Worm (Caenorhabditis elegans): ENCODE results near the gene sqst-1.

The sqst-1 gene

DNA sequence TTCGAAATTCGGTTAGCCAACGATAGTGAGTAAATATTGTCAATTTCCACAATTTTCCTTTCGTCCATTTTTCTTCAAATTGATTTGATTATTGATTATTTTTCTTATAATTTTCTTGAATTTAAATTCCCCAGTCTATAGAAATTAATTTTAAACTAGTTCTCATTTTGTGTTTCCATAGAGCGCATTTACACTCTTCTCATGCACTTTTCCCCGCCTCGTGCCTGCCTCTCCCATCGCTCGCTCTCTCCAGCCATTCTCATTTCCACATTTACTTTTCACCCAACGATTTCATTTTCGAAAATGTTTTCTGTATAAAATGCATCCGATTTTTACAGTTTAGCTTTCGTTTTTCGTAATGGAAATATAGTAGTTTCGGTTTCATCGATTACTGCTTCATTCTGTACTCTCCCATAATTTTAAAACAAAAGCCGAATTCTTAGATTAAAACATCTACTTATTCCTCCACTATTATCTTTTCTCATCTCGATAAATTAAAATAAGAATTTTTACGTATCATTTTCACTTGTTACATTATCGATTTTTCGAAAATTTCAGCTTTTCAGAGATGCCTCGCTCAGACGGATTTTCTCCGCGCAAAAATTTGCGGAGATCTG, 44.9 kb downstream of the sqst-1 start, which contains the start of gene lex-1 (continued):
- TF ChIP-seq ceh-63 (GFP tag; optimal IDR thresholded peaks at IDR 0.05), result no peak
- no peak for TF ChIP-seq fkh-4 (tag; optimal IDR thresholded peaks at IDR 0.05; ENCODE audit: borderline replicate concordance)
- no peak for TF ChIP-seq lin-39 (tag; optimal IDR thresholded peaks at IDR 0.05)
- TF ChIP-seq unc-62 (GFP tag; optimal IDR thresholded peaks at IDR 0.05), result no peak
- no peak for TF ChIP-seq alr-1 (tag; optimal IDR thresholded peaks at IDR 0.05; ENCODE audit: borderline replicate concordance)
- TF ChIP-seq dsc-1 (tag; optimal IDR thresholded peaks at IDR 0.05), result no peak
- TF ChIP-seq nhr-84 (tag; optimal IDR thresholded peaks at IDR 0.05), result no peak
- TF ChIP-seq snpc-4 (tag; optimal IDR thresholded peaks at IDR 0.05), result no peak
- TF ChIP-seq unc-86 (tag; optimal IDR thresholded peaks at IDR 0.05), result no peak
- peak; percentile 71 for TF ChIP-seq lin-15B (tag; optimal IDR thresholded peaks at IDR 0.05)
- TF ChIP-seq lsy-2 (tag; optimal IDR thresholded peaks at IDR 0.05), result peak; percentile 29 to 72
- peak; percentile 40 for TF ChIP-seq lin-14 (GFP tag; optimal IDR thresholded peaks at IDR 0.05)
- peak; percentile 3 for TF ChIP-seq swsn-7 (tag; optimal IDR thresholded peaks at IDR 0.05)
- TF ChIP-seq unc-98 (GFP tag; IDR thresholded peaks at IDR 0.05), result no peak
- TF ChIP-seq nhr-19 (GFP tag; conservative IDR thresholded peaks at IDR 0.05), result no peak
- TF ChIP-seq nhr-77 (tag; optimal IDR thresholded peaks at IDR 0.05), result no peak
- no peak for TF ChIP-seq irx-1 (tag; optimal IDR thresholded peaks at IDR 0.05)
- TF ChIP-seq lin-35 (GFP tag; optimal IDR thresholded peaks at IDR 0.05), result peak; percentile 80 to 92
- peak; percentile 86 for TF ChIP-seq blmp-1 (tag; optimal IDR thresholded peaks at IDR 0.05)
- peak; percentile 37 for TF ChIP-seq C16A3.4 (tag; optimal IDR thresholded peaks at IDR 0.05)
- no peak for TF ChIP-seq zip-4 (GFP tag; optimal IDR thresholded peaks at IDR 0.05)
- TF ChIP-seq ceh-88 (GFP tag; IDR thresholded peaks at IDR 0.05), result no peak
- TF ChIP-seq nhr-28 (tag; optimal IDR thresholded peaks at IDR 0.05), result no peak
- TF ChIP-seq nhr-90 (tag; optimal IDR thresholded peaks at IDR 0.05; ENCODE audit: poor library complexity), result no peak
- TF ChIP-seq lir-3 (tag; optimal IDR thresholded peaks at IDR 0.05; ENCODE audit: poor library complexity), result no peak
- no peak for TF ChIP-seq lin-13 (GFP tag; optimal IDR thresholded peaks at IDR 0.05)
- TF ChIP-seq aly-2 (tag; optimal IDR thresholded peaks at IDR 0.05), result no peak
- no peak for TF ChIP-seq isw-1 (GFP tag; IDR thresholded peaks at IDR 0.05)
- peak; percentile 36 for TF ChIP-seq xbp-1 (tag; optimal IDR thresholded peaks at IDR 0.05)
- TF ChIP-seq hlh-4 (tag; optimal IDR thresholded peaks at IDR 0.05), result no peak
- no peak for TF ChIP-seq aha-1 (tag; optimal IDR thresholded peaks at IDR 0.05)
- no peak for TF ChIP-seq rnt-1 (tag; optimal IDR thresholded peaks at IDR 0.05)
- no peak for TF ChIP-seq ets-5 (GFP tag; IDR thresholded peaks at IDR 0.05)
- no peak for TF ChIP-seq mef-2 (tag; optimal IDR thresholded peaks at IDR 0.05)
- no peak for TF ChIP-seq sup-37 (GFP tag; optimal IDR thresholded peaks at IDR 0.05)
- no peak for TF ChIP-seq pax-3 (tag; optimal IDR thresholded peaks at IDR 0.05)
- peak; percentile 37 for TF ChIP-seq skn-1 (tag; optimal IDR thresholded peaks at IDR 0.05)
- no peak for TF ChIP-seq hlh-17 (GFP tag; optimal IDR thresholded peaks at IDR 0.05; ENCODE audit: borderline replicate concordance)
- peak; percentile 18 to 79 for TF ChIP-seq efl-1 (optimal IDR thresholded peaks at IDR 0.05)
- TF ChIP-seq efl-1 (GFP tag; optimal IDR thresholded peaks at IDR 0.05 in 1 of 2), result peak; percentile 85 to 98
- TF ChIP-seq ztf-4 (tag; optimal IDR thresholded peaks at IDR 0.05), result no peak
- TF ChIP-seq egl-13 (tag; optimal IDR thresholded peaks at IDR 0.05), result no peak
- no peak for TF ChIP-seq elt-3 (tag; optimal IDR thresholded peaks at IDR 0.05)
- TF ChIP-seq ces-1 (GFP tag; optimal IDR thresholded peaks at IDR 0.05), result no peak
- no peak for TF ChIP-seq unc-30 (tag; optimal IDR thresholded peaks at IDR 0.05)
- peak in 1 of 2 experiments; percentile 76 for TF ChIP-seq mdl-1 (tag; optimal IDR thresholded peaks at IDR 0.05)
- no peak for TF ChIP-seq zag-1 (tag; optimal IDR thresholded peaks at IDR 0.05)
- no peak for TF ChIP-seq grh-1 (GFP tag; IDR thresholded peaks at IDR 0.05)
- TF ChIP-seq C34B4.2 (tag; optimal IDR thresholded peaks at IDR 0.05), result no peak
- TF ChIP-seq hpl-2 (GFP tag; optimal IDR thresholded peaks at IDR 0.05), result no peak
- TF ChIP-seq fkh-10 (GFP tag; optimal IDR thresholded peaks at IDR 0.05), result no peak
- TF ChIP-seq fos-1 (tag; optimal IDR thresholded peaks at IDR 0.05), result no peak
- no peak for TF ChIP-seq mab-9 (GFP tag; IDR thresholded peaks at IDR 0.05)
